Fruit fly (Drosophila melanogaster) whole organism, embryonic: ENCODE measurements around the gene CG3726.

Source experiments
- ATbp ChIP-seq: fragments of 200-800 bp; sonication (Bioruptor generic); optimal IDR thresholded peaks from 2 replicates; lab custom pipeline; 2017; ENCODE audit warnings: missing biosample characterization, mild to moderate bottlenecking, missing genetic modification characterization, missing genetic modification reagents
- Blimp-1 ChIP-seq: fragments of 200-800 bp; sonication (Bioruptor generic); optimal IDR thresholded peaks from 3 replicates; lab custom pipeline; 2018; ENCODE audit warnings: missing biosample characterization, missing genetic modification characterization, mild to moderate bottlenecking, moderate library complexity, missing genetic modification reagents
- CG1024 ChIP-seq: fragments of 200-800 bp; sonication (Bioruptor generic); IDR thresholded peaks from 2 replicates; pipeline ENCODE4 v1.3.6; 2022; ENCODE audit warnings: missing biosample characterization, missing genetic modification characterization
- CG11504 ChIP-seq: fragments of 200-800 bp; sonication (Bioruptor generic); optimal IDR thresholded peaks from 3 replicates; lab custom pipeline; 2019; ENCODE audit warnings: missing biosample characterization, mild to moderate bottlenecking, missing genetic modification characterization, moderate library complexity
- CG14050 ChIP-seq: fragments of 200-800 bp; sonication (Bioruptor generic); IDR thresholded peaks from 3 replicates; pipeline ENCODE4 v1.3.6; 2022; ENCODE audit warnings: missing biosample characterization, missing genetic modification characterization
- CG14860 ChIP-seq: fragments of 200-800 bp; sonication (Bioruptor generic); IDR thresholded peaks from 3 replicates; pipeline ENCODE4 v1.3.6; 2022; ENCODE audit warnings: missing biosample characterization, missing genetic modification characterization; ENCODE audit not compliant: partially characterized antibody
- CG15601 ChIP-seq: fragments of 200-800 bp; sonication (Bioruptor generic); optimal IDR thresholded peaks from 3 replicates; lab custom pipeline; 2019; ENCODE audit warnings: missing biosample characterization, mild to moderate bottlenecking, missing genetic modification characterization, moderate library complexity
- CG1603 ChIP-seq: fragments of 200-800 bp; sonication (Bioruptor generic); optimal IDR thresholded peaks from 2 replicates; lab custom pipeline; 2019; ENCODE audit warnings: missing biosample characterization, mild to moderate bottlenecking, missing genetic modification characterization, moderate library complexity
- CG17359 ChIP-seq: fragments of 200-800 bp; sonication (Bioruptor generic); optimal IDR thresholded peaks from 3 replicates; lab custom pipeline; 2018; ENCODE audit warnings: missing biosample characterization, mild to moderate bottlenecking, missing genetic modification characterization, moderate library complexity
- CG17361 ChIP-seq: fragments of 200-800 bp; sonication (Bioruptor generic); IDR thresholded peaks from 3 replicates; pipeline ENCODE4 v1.3.6; 2022; ENCODE audit warnings: missing biosample characterization, missing genetic modification characterization
- CG18619 ChIP-seq: fragments of 200-800 bp; sonication (Bioruptor generic); optimal IDR thresholded peaks from 3 replicates; lab custom pipeline; 2017; ENCODE audit warnings: missing biosample characterization, mild to moderate bottlenecking, missing genetic modification characterization
- CG18764 ChIP-seq: fragments of 200-800 bp; sonication (Bioruptor generic); optimal IDR thresholded peaks from 3 replicates; lab custom pipeline; 2016; ENCODE audit warnings: missing biosample characterization, missing genetic modification characterization
- CG33213 ChIP-seq: fragments of 200-800 bp; sonication (Bioruptor generic); optimal IDR thresholded peaks from 3 replicates; lab custom pipeline; 2016; ENCODE audit warnings: missing biosample characterization, missing genetic modification characterization
- CG34224 ChIP-seq: fragments of 200-800 bp; sonication (Bioruptor generic); IDR thresholded peaks from 3 replicates; pipeline ENCODE4 v1.3.6; 2022; ENCODE audit warnings: missing biosample characterization, missing genetic modification characterization; ENCODE audit not compliant: partially characterized antibody
- CG4360 ChIP-seq: fragments of 200-800 bp; sonication (Bioruptor generic); IDR thresholded peaks from 2 replicates; pipeline ENCODE4 v1.3.6; 2022; ENCODE audit warnings: missing biosample characterization, missing genetic modification characterization
- CG5245 ChIP-seq: fragments of 200-800 bp; sonication (Bioruptor generic); optimal IDR thresholded peaks from 3 replicates; lab custom pipeline; 2016; ENCODE audit warnings: missing biosample characterization, missing genetic modification characterization
- CG6854 ChIP-seq: fragments of 200-800 bp; sonication (Bioruptor generic); optimal IDR thresholded peaks from 3 replicates; lab custom pipeline; 2017; ENCODE audit warnings: missing biosample characterization, mild to moderate bottlenecking, missing genetic modification characterization
- CG7987 ChIP-seq: fragments of 200-800 bp; sonication (Bioruptor generic); optimal IDR thresholded peaks from 2 replicates; lab custom pipeline; 2018; ENCODE audit warnings: missing biosample characterization, mild to moderate bottlenecking, missing genetic modification characterization, moderate library complexity
- CG9215 ChIP-seq: fragments of 200-800 bp; sonication (Bioruptor generic); IDR thresholded peaks from 2 replicates; pipeline ENCODE4 v1.3.6; 2022; ENCODE audit warnings: missing biosample characterization, missing genetic modification characterization
- CG9609 ChIP-seq: fragments of 200-800 bp; sonication (Bioruptor generic); optimal IDR thresholded peaks from 3 replicates; lab custom pipeline; 2016; ENCODE audit warnings: missing biosample characterization, missing genetic modification characterization
- CG9932 ChIP-seq: fragments of 200-800 bp; sonication (Bioruptor generic); IDR thresholded peaks from 2 replicates; pipeline ENCODE4 v1.3.6; 2022; ENCODE audit warnings: missing biosample characterization, missing genetic modification characterization
- CTCF ChIP-seq: fragments of 200-800 bp; sonication (Bioruptor generic); optimal IDR thresholded peaks from 2 replicates; lab custom pipeline; 2017; ENCODE audit warnings: missing biosample characterization, mild to moderate bottlenecking, missing genetic modification characterization, moderate library complexity
- Dip3 ChIP-seq: fragments of 200-800 bp; sonication (Bioruptor generic); optimal IDR thresholded peaks from 3 replicates; lab custom pipeline; 2016; ENCODE audit warnings: missing biosample characterization, missing genetic modification characterization
- Dref ChIP-seq: fragments of 200-800 bp; sonication (Bioruptor generic); IDR thresholded peaks from 2 replicates; pipeline ENCODE4 v1.3.6; 2022; ENCODE audit warnings: missing biosample characterization, missing genetic modification characterization
- Fer1 ChIP-seq: fragments of 200-800 bp; sonication (Bioruptor generic); optimal IDR thresholded peaks from 2 replicates; lab custom pipeline; 2017; ENCODE audit warnings: missing biosample characterization, mild to moderate bottlenecking, missing genetic modification characterization
- Fer3 ChIP-seq: fragments of 200-800 bp; sonication (Bioruptor generic); optimal IDR thresholded peaks from 2 replicates; lab custom pipeline; 2018; ENCODE audit warnings: missing biosample characterization, mild to moderate bottlenecking, missing genetic modification characterization, moderate library complexity
- Gug ChIP-seq: fragments of 200-800 bp; sonication (Bioruptor generic); IDR thresholded peaks from 4 replicates; pipeline ENCODE4 v1.3.6; 2022; ENCODE audit warnings: missing biosample characterization, missing genetic modification characterization
- H15 ChIP-seq: fragments of 200-800 bp; sonication (Bioruptor generic); IDR thresholded peaks from 3 replicates; pipeline ENCODE4 v1.3.6; 2022; ENCODE audit warnings: missing biosample characterization, missing genetic modification characterization
- MTF-1 ChIP-seq: fragments of 200-800 bp; sonication (Bioruptor generic); optimal IDR thresholded peaks from 2 replicates; lab custom pipeline; 2018; ENCODE audit warnings: missing biosample characterization, mild to moderate bottlenecking, missing genetic modification characterization, borderline replicate concordance
- Mad ChIP-seq: fragments of 200-800 bp; sonication (Bioruptor generic); optimal IDR thresholded peaks from 2 replicates; lab custom pipeline; 2016; ENCODE audit warnings: missing biosample characterization, missing genetic modification characterization
- Meics ChIP-seq: fragments of 200-800 bp; sonication (Bioruptor generic); optimal IDR thresholded peaks from 2 replicates; lab custom pipeline; 2017; ENCODE audit warnings: missing biosample characterization, mild to moderate bottlenecking, missing genetic modification characterization
- Mes4 ChIP-seq: fragments of 200-800 bp; sonication (Bioruptor generic); optimal IDR thresholded peaks from 2 replicates; lab custom pipeline; 2016; ENCODE audit warnings: missing biosample characterization, missing genetic modification characterization
- Optix ChIP-seq: fragments of 200-800 bp; sonication (Bioruptor generic); IDR thresholded peaks from 3 replicates; pipeline ENCODE4 v1.3.6; 2022; ENCODE audit warnings: missing biosample characterization, missing genetic modification characterization
- Vsx1 ChIP-seq: fragments of 200-800 bp; sonication (Bioruptor generic); optimal IDR thresholded peaks from 2 replicates; lab custom pipeline; 2017; ENCODE audit warnings: missing biosample characterization, mild to moderate bottlenecking, missing genetic modification characterization, missing genetic modification reagents
- ac ChIP-seq: fragments of 200-800 bp; sonication (Bioruptor generic); optimal IDR thresholded peaks from 3 replicates; lab custom pipeline; 2017; ENCODE audit warnings: missing biosample characterization, mild to moderate bottlenecking, missing genetic modification characterization
- bigmax ChIP-seq: fragments of 200-800 bp; sonication (Bioruptor generic); optimal IDR thresholded peaks from 2 replicates; lab custom pipeline; 2018; ENCODE audit warnings: missing biosample characterization, mild to moderate bottlenecking, missing genetic modification characterization
- cato ChIP-seq: fragments of 200-800 bp; sonication (Bioruptor generic); optimal IDR thresholded peaks from 2 replicates; lab custom pipeline; 2016; ENCODE audit warnings: missing biosample characterization, missing genetic modification characterization, borderline replicate concordance
- dimm ChIP-seq: fragments of 200-800 bp; sonication (Bioruptor generic); IDR thresholded peaks from 2 replicates; pipeline ENCODE4 v1.3.6; 2022; ENCODE audit warnings: missing biosample characterization, missing genetic modification characterization
- ems ChIP-seq: fragments of 200-800 bp; sonication (Bioruptor generic); optimal IDR thresholded peaks from 3 replicates; lab custom pipeline; 2016; ENCODE audit warnings: missing biosample characterization, missing genetic modification characterization
- fd3F ChIP-seq: fragments of 200-800 bp; sonication (Bioruptor generic); optimal IDR thresholded peaks from 2 replicates; lab custom pipeline; 2018; ENCODE audit warnings: missing biosample characterization, mild to moderate bottlenecking, missing genetic modification characterization, moderate library complexity
- fd96Cb ChIP-seq: fragments of 200-800 bp; sonication (Bioruptor generic); optimal IDR thresholded peaks from 2 replicates; lab custom pipeline; 2018; ENCODE audit warnings: missing biosample characterization, mild to moderate bottlenecking, missing genetic modification characterization, moderate library complexity
- ftz-f1 ChIP-seq: fragments of 200-800 bp; sonication (Bioruptor generic); optimal IDR thresholded peaks from 2 replicates; lab custom pipeline; 2016; ENCODE audit warnings: missing biosample characterization, missing genetic modification characterization
- lbe ChIP-seq: fragments of 200-800 bp; sonication (Bioruptor generic); optimal IDR thresholded peaks from 2 replicates; lab custom pipeline; 2016; ENCODE audit warnings: missing biosample characterization, mild to moderate bottlenecking, missing genetic modification characterization
- maf-S ChIP-seq: fragments of 200-800 bp; sonication (Bioruptor generic); optimal IDR thresholded peaks from 2 replicates; lab custom pipeline; 2016; ENCODE audit warnings: missing biosample characterization, missing genetic modification characterization
- oc ChIP-seq: fragments of 200-800 bp; sonication (Bioruptor generic); optimal IDR thresholded peaks from 2 replicates; lab custom pipeline; 2018; ENCODE audit warnings: missing biosample characterization, mild to moderate bottlenecking, missing genetic modification characterization, moderate library complexity
- ro ChIP-seq: fragments of 200-800 bp; sonication (Bioruptor generic); IDR thresholded peaks from 2 replicates; pipeline ENCODE4 v1.3.6; 2022; ENCODE audit warnings: missing biosample characterization, missing genetic modification characterization
- sens-2 ChIP-seq: fragments of 200-800 bp; sonication (Bioruptor generic); IDR thresholded peaks from 2 replicates; pipeline ENCODE4 v1.3.6; 2022; ENCODE audit warnings: missing biosample characterization, missing genetic modification characterization
- tll ChIP-seq, 2 experiments: fragments of 200-800 bp in 1 of 2; fragments of >200 bp in 1 of 2; sonication (Bioruptor generic) in 1 of 2; optimal IDR thresholded peaks; 2 replicates each; lab custom pipeline; 2017 to 2019; ENCODE audit warnings: missing biosample characterization in 2 of 2, missing genetic modification characterization in 2 of 2, mild to moderate bottlenecking in 1 of 2, moderate library complexity in 1 of 2
- tup ChIP-seq: fragments of 200-800 bp; sonication (Bioruptor generic); optimal IDR thresholded peaks from 2 replicates; lab custom pipeline; 2016; ENCODE audit warnings: missing biosample characterization, mild to moderate bottlenecking, missing genetic modification characterization, moderate library complexity
- zen2 ChIP-seq: fragments of 200-800 bp; sonication (Bioruptor generic); IDR thresholded peaks from 3 replicates; pipeline ENCODE4 v1.3.6; 2022; ENCODE audit warnings: missing biosample characterization, missing genetic modification characterization; ENCODE audit not compliant: partially characterized antibody

CG3726 gene

dm6 chrX:5901628-5902213, 15.2 kb upstream of the CG3726 start (continued):
- TF ChIP-seq CG9609 (GFP tag; lab: Kevin White, UChicago): peak; percentile 26
- peak; percentile 41 for TF ChIP-seq lbe
- TF ChIP-seq Dip3 (GFP tag; lab: Kevin White, UChicago): no peak
- no peak for TF ChIP-seq Fer3 (tag; lab: Kevin White, UChicago)
- TF ChIP-seq CG17359 (tag; lab: Kevin White, UChicago): peak; percentile 6
- TF ChIP-seq fd3F (GFP tag; lab: Kevin White, UChicago): no peak
- no peak for TF ChIP-seq CG4360
- no peak for TF ChIP-seq Blimp-1 (GFP tag; lab: Kevin White, UChicago)
- TF ChIP-seq Gug (GFP tag; lab: Robert Waterston, UW): 0 out of 4 replicates have a peak, but pooled peaks have one; percentile 13
- TF ChIP-seq H15 (GFP tag; lab: Robert Waterston, UW): no peak
- no peak for TF ChIP-seq MTF-1 (GFP tag; lab: Kevin White, UChicago)
- no peak for TF ChIP-seq ATbp (GFP tag; lab: Kevin White, UChicago)
- no peak for TF ChIP-seq ro (GFP tag; lab: Robert Waterston, UW)
- no peak for TF ChIP-seq tup
- TF ChIP-seq CTCF (GFP tag; lab: Kevin White, UChicago): no peak
- TF ChIP-seq tll (GFP tag; optimal IDR thresholded peaks at IDR 0.05; lab: Kevin White, UChicago): peak in 1 of 2 experiments; percentile 6
- TF ChIP-seq sens-2 (GFP tag; lab: Robert Waterston, UW): no peak
- no peak for TF ChIP-seq dimm
- TF ChIP-seq Mes4 (GFP tag; lab: Kevin White, UChicago): no peak
- peak; percentile 22 for TF ChIP-seq Meics (GFP tag; lab: Kevin White, UChicago)
- no peak for TF ChIP-seq CG5245
- no peak for TF ChIP-seq bigmax
- peak; percentile 19 for TF ChIP-seq CG1603 (tag; lab: Kevin White, UChicago)
- TF ChIP-seq CG1024 (GFP tag; lab: Robert Waterston, UW): no peak
- no peak for TF ChIP-seq CG18619 (GFP tag; lab: Kevin White, UChicago)
- TF ChIP-seq CG14050 (GFP tag; lab: Robert Waterston, UW): no peak
- TF ChIP-seq CG18764 (GFP tag; lab: Kevin White, UChicago): no peak
- 0 out of 3 replicates have a peak, but pooled peaks have one; percentile 16 for TF ChIP-seq CG14860
- TF ChIP-seq CG17361 (GFP tag; lab: Robert Waterston, UW): no peak
- peak; percentile 64 for TF ChIP-seq CG9932
- TF ChIP-seq Dref (GFP tag; lab: Robert Waterston, UW): no peak
- no peak for TF ChIP-seq ac (GFP tag; lab: Kevin White, UChicago)
- TF ChIP-seq oc: peak; percentile 17
- no peak for TF ChIP-seq CG7987 (GFP tag; lab: Kevin White, UChicago)
- TF ChIP-seq ems (GFP tag; lab: Kevin White, UChicago): no peak
- peak; percentile 99 for TF ChIP-seq CG15601 (tag; lab: Kevin White, UChicago)
- no peak for TF ChIP-seq Optix (GFP tag; lab: Robert Waterston, UW)
- peak; percentile 29 for TF ChIP-seq Vsx1 (GFP tag; lab: Kevin White, UChicago)
- no peak for TF ChIP-seq cato
- peak; percentile 24 for TF ChIP-seq CG11504 (tag; lab: Kevin White, UChicago)
- peak; percentile 37; the same call in 1 of the 3 replicates for TF ChIP-seq CG34224 (GFP tag; lab: Robert Waterston, UW)
- no peak for TF ChIP-seq CG6854 (GFP tag; lab: Kevin White, UChicago)
- TF ChIP-seq Fer1 (GFP tag; lab: Kevin White, UChicago): peak; percentile 29
- TF ChIP-seq fd96Cb (tag; lab: Kevin White, UChicago): no peak
- TF ChIP-seq ftz-f1 (GFP tag; lab: Kevin White, UChicago): peak; percentile 86
- TF ChIP-seq CG33213 (GFP tag; lab: Kevin White, UChicago): no peak
- no peak for TF ChIP-seq zen2 (GFP tag; lab: Robert Waterston, UW)
- TF ChIP-seq maf-S (GFP tag; lab: Kevin White, UChicago): no peak
- TF ChIP-seq CG9215 (GFP tag; lab: Robert Waterston, UW): peak; percentile 34; the same call in 1 of the 2 replicates
- TF ChIP-seq Mad (GFP tag; lab: Kevin White, UChicago): peak; percentile 40
